Worm (Caenorhabditis elegans): Measurements from ENCODE around the gene F10E7.5.

The F10E7.5 gene

DNA sequence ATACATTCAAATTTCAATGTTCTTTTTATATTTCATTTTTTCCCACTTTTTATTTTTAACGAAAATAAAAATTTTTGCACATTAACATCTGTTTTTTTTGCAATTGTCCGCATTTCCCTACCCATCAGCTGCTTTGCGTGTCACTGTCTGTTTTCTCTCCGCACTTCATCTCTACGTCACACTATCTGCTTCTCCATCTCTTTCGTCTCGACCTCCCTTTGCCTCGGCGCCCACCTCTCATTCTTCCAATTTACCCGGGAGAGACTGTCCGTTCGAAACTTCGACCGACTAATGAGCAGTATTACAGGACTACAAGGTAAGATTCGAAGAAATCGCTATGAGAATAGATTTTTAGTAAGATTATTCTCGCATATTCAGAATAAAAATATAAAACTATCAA, 43.6 kb downstream of the F10E7.5 start, which contains the start of gene C27H5.2:
C27H5.2 (plus strand) TSS at position 190 of the 400 bp plus-strand sequence.
- TF ChIP-seq D2030.7 (GFP tag; IDR thresholded peaks at IDR 0.05) (no peak), nhr-80 (tag; optimal IDR thresholded peaks at IDR 0.05) (peak; percentile 69), Y53G8AR.9 (GFP tag; conservative IDR thresholded peaks at IDR 0.05) (peak; percentile 49; the same call in 1 of the 2 replicates), lin-26 (GFP tag; IDR thresholded peaks at IDR 0.05) (no peak), ama-1 (optimal IDR thresholded peaks at IDR 0.05) (peak; percentile 14), ama-1 (GFP tag; optimal IDR thresholded peaks at IDR 0.05) (no peak), cebp-1 (GFP tag; IDR thresholded peaks at IDR 0.05) (no peak), cebp-1 (tag; optimal IDR thresholded peaks at IDR 0.05) (peak; percentile 9), nfya-1 (tag; optimal IDR thresholded peaks at IDR 0.05; ENCODE audit: borderline replicate concordance, insufficient read depth) (no peak), him-1 (tag; optimal IDR thresholded peaks at IDR 0.05) (no peak), hmg-1.2 (GFP tag; IDR thresholded peaks at IDR 0.05) (peak; percentile 14; the same call in 1 of the 2 replicates), tlf-1 (GFP tag; optimal IDR thresholded peaks at IDR 0.05) (no peak), tbp1 (GFP tag; optimal IDR thresholded peaks at IDR 0.05) (no peak)

DNA sequence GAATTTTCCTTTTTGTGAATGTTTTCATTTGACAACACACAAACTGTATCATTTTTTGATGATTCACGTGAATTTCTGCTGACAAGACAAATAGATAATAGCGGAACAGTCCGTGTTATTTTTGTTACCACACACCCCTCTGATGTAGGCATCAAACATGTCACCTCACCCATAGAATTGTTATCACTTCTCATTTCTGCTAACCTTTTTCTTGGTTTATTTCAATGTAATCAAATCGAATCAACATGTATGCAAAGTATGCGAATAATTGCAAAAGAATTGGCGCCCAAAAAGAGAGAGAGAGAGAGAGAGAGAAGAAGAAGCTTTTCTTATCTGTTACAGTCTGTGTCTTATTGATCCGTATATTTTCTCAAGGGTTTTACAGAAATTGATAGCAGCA, 45.6 kb downstream of the F10E7.5 start:
- TF ChIP-seq F57C9.4 (tag; optimal IDR thresholded peaks at IDR 0.05), result no peak
- peak; percentile 79 for TF ChIP-seq nhr-80 (tag; optimal IDR thresholded peaks at IDR 0.05)
- TF ChIP-seq madf-6 (GFP tag; IDR thresholded peaks at IDR 0.05), result no peak
- no peak for TF ChIP-seq Y53F4B.3 (GFP tag; IDR thresholded peaks at IDR 0.05)
- TF ChIP-seq F39B2.1 (GFP tag; IDR thresholded peaks at IDR 0.05), result no peak
- TF ChIP-seq hsf-1 (GFP tag; IDR thresholded peaks at IDR 0.05), result no peak
- TF ChIP-seq D2030.7 (GFP tag; IDR thresholded peaks at IDR 0.05), result no peak
- TF ChIP-seq attf-5 (GFP tag; optimal IDR thresholded peaks at IDR 0.05), result peak; percentile 9
- no peak for TF ChIP-seq snpc-1.1 (tag; optimal IDR thresholded peaks at IDR 0.05; ENCODE audit: insufficient read depth)
- TF ChIP-seq atf-7 (tag; optimal IDR thresholded peaks at IDR 0.05), result peak; percentile 14
- TF ChIP-seq ets-4 (GFP tag; optimal IDR thresholded peaks at IDR 0.05), result peak; percentile 10
- TF ChIP-seq unc-62 (GFP tag; optimal IDR thresholded peaks at IDR 0.05), result peak; percentile 38
- TF ChIP-seq dpl-1 (GFP tag; optimal IDR thresholded peaks at IDR 0.05), result no peak

DNA sequence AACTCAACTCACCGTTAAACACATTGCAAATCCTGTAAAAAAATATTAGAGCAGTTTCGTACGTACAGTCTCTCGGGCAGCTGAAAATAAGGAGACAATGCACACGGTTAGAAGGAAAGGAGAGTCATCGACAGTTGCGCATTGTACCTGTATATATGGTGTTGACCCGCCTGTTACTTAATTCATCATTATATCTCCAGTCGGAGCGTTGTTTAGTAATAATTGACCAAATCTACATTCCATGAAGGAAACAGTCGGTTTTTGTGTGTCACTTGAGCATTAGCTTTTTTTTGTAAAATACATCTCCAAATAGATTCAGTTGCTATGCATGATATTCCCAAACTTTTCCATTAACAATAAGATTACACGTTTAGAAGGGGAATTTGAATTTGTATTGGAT, 49.7 kb downstream of the F10E7.5 start, which contains the start of gene C27H5.12:
C27H5.12 (minus strand) TSS at position 101 of the 400 bp plus-strand sequence.
- TF ChIP-seq sea-2 (GFP tag; IDR thresholded peaks at IDR 0.05), result no peak
- TF ChIP-seq hsf-1 (GFP tag; IDR thresholded peaks at IDR 0.05), result no peak
- TF ChIP-seq F55B11.4 (tag; optimal IDR thresholded peaks at IDR 0.05; ENCODE audit: borderline replicate concordance, insufficient read depth), result no peak
- no peak for TF ChIP-seq K12H6.12 (tag; optimal IDR thresholded peaks at IDR 0.05)
- TF ChIP-seq hrde-1 (tag; optimal IDR thresholded peaks at IDR 0.05; ENCODE audit: borderline replicate concordance), result no peak
- TF ChIP-seq C06A6.2 (GFP tag; conservative IDR thresholded peaks at IDR 0.05), result no peak
- no peak for TF ChIP-seq egl-44 (GFP tag; IDR thresholded peaks at IDR 0.05)
- no peak for TF ChIP-seq F37B4.10 (GFP tag; IDR thresholded peaks at IDR 0.05)
- TF ChIP-seq dpff-1 (tag; optimal IDR thresholded peaks at IDR 0.05), result no peak
- no peak for TF ChIP-seq sdz-38 (tag; optimal IDR thresholded peaks at IDR 0.05)
- TF ChIP-seq lsl-1 (GFP tag; optimal IDR thresholded peaks at IDR 0.05), result no peak
- no peak for TF ChIP-seq nhr-80 (tag; optimal IDR thresholded peaks at IDR 0.05)
- no peak for TF ChIP-seq ama-1 (optimal IDR thresholded peaks at IDR 0.05)
- TF ChIP-seq ama-1 (GFP tag; optimal IDR thresholded peaks at IDR 0.05), result no peak
- no peak for TF ChIP-seq rpc-1 (optimal IDR thresholded peaks at IDR 0.05)
- no peak for TF ChIP-seq rpc-1 (tag; optimal IDR thresholded peaks at IDR 0.05)
- TF ChIP-seq F52B5.7 (tag; optimal IDR thresholded peaks at IDR 0.05), result no peak
- TF ChIP-seq B0035.1 (tag; optimal IDR thresholded peaks at IDR 0.05), result no peak
- TF ChIP-seq lin-40 (tag; optimal IDR thresholded peaks at IDR 0.05), result no peak
- TF ChIP-seq dox-1 (GFP tag; IDR thresholded peaks at IDR 0.05), result no peak
- no peak for TF ChIP-seq snpc-1.1 (tag; optimal IDR thresholded peaks at IDR 0.05; ENCODE audit: insufficient read depth)

Data from whole organism, young adult.